Worm (Caenorhabditis elegans) whole organism, midembryonic: ENCODE data around the gene wht-3.

ENCODE experiments used
- T22C8.4 ChIP-seq: fragments of 200-800 bp; sonication (Bioruptor generic); IDR thresholded peaks from 2 replicates; pipeline ENCODE4 v1.3.6; 2022; ENCODE audit warnings: missing genetic modification characterization, missing compliant biosample characterization
- cog-1 ChIP-seq: sonication (generic microtip); optimal IDR thresholded peaks from 2 replicates; lab custom pipeline; 2016; ENCODE audit warnings: missing genetic modification characterization, missing compliant biosample characterization
- flt-1 ChIP-seq: fragments of 200-800 bp; sonication (Bioruptor generic); IDR thresholded peaks from 2 replicates; pipeline ENCODE4 v1.3.6; 2022; ENCODE audit warnings: missing genetic modification characterization, missing compliant biosample characterization
- klf-2 ChIP-seq: fragments of 200-800 bp; sonication (Bioruptor generic); conservative IDR thresholded peaks from 2 replicates; pipeline ENCODE4 v1.3.6; 2022; ENCODE audit warnings: missing genetic modification reagents, missing genetic modification characterization, missing compliant biosample characterization
- med-1 ChIP-seq: sonication (generic microtip); optimal IDR thresholded peaks from 2 replicates; lab custom pipeline; 2017; ENCODE audit warnings: missing genetic modification characterization, mild to moderate bottlenecking, missing compliant biosample characterization, antibody characterized with exemption, missing genetic modification reagents; ENCODE audit not compliant: insufficient read depth
- ref-1 ChIP-seq: fragments of 200-800 bp; sonication (Bioruptor generic); conservative IDR thresholded peaks from 2 replicates; pipeline ENCODE4 v1.3.6; 2022; ENCODE audit warnings: missing genetic modification reagents, missing genetic modification characterization, missing compliant biosample characterization
- tab-1 ChIP-seq: fragments of 200-800 bp; sonication (Bioruptor generic); IDR thresholded peaks from 2 replicates; pipeline ENCODE4 v1.3.6; 2022; ENCODE audit warnings: missing genetic modification characterization, missing compliant biosample characterization
- ztf-23 ChIP-seq: fragments of 200-800 bp; sonication (Bioruptor generic); IDR thresholded peaks from 2 replicates; pipeline ENCODE4 v1.3.6; 2022; ENCODE audit warnings: missing genetic modification reagents, missing genetic modification characterization, missing compliant biosample characterization
- ztf-29 ChIP-seq: fragments of 200-800 bp; sonication (Bioruptor generic); IDR thresholded peaks from 2 replicates; pipeline ENCODE4 v1.3.6; 2022; ENCODE audit warnings: missing genetic modification reagents, missing genetic modification characterization, missing compliant biosample characterization

The wht-3 gene

DNA sequence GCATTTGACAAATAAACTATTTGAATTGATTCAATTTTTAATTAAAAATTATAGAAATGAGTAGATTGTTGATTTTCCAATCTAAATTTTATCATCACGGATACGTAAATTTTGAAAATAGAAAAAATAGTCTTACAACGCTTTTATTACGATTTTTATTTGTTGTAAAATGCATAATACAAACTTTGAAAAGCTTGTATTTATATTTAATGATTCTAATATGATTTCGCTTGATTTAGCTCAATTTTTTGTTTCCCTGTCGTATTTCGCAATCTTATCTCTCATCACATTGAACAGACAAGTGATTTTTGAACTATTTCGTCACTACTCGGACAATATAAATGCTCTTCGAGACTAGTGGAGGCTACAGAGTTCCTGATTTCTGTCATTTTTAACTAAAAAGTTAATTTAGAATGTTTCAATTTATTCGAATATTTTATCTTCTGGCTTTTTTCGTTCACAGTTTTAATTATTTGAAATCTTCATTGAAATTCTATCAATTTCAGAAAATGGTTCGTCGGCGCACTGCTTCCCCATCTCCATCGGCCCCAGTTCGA is at the start of gene wht-3, which contains the start of gene har-1:
wht-3 (minus strand) TSS at position 51 of the 557 bp plus-strand sequence.
har-1 (plus strand) TSS at position 507 of the 557 bp plus-strand sequence.
- TF ChIP-seq med-1 (GFP tag; lab: Kevin White, UChicago) (no peak), klf-2 (no peak), tab-1 (GFP tag; lab: Robert Waterston, UW) (no peak)

DNA sequence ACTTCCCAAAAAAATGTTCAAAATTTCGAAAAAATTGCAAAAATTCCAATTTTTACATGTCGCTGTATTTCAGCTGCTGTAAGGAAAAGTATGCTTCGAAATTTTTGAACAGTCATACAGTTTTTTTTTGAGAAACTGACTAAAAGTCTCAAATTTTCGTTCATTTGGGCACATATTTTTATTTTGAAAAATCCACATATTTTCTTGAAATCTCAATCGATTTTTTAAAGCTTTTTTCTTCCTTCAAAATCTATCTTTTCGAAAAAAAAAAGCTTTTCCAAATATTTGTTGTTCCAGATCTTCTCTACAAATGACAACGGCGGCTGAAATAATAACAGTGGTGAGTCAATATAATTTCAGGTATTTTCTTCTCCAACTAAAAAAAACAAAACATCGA is 45.6 kb upstream of the wht-3 start, which contains the start of gene asd-1:
asd-1 (plus strand) TSS at position 298 of the 397 bp plus-strand sequence.
- TF ChIP-seq flt-1 (GFP tag; lab: Robert Waterston, UW) (no peak), ref-1 (GFP tag; lab: Robert Waterston, UW) (no peak), tab-1 (GFP tag; lab: Robert Waterston, UW) (no peak), med-1 (GFP tag; lab: Kevin White, UChicago) (no peak), T22C8.4 (GFP tag; lab: Robert Waterston, UW) (no peak), cog-1 (tag; lab: Kevin White, UChicago) (no peak), ztf-29 (no peak), klf-2 (no peak), ztf-23 (no peak)

DNA sequence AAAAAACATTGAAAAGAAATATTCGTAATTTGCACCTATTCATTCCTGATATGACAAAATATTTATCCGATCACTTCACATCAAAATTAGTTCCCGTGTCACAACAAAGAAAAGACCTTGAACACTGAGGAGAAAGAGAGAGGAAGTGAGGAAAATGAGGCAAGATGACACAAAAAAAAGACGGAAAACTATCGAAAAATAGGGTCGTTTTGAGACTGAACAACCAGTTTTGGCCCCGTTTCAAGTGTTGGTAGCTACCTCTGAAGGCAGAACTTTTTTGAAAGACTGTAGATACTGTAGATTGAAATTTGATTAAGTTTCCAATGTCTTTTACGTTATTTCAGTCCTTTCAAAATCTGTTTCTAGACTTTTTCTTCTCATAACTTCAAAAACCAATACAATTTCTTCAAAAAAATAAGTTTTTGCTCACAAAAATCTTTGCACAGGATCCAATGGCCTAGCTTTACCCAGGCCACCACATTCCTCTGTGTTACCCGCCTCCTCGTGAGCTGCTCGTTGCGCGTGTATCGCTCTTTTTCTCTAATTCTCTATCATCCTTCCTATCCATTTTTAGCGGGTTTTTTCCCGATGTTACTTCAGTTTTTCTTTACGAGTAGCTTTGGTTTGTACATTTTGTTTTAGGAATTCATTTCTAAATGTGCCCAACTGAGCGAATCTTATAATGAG is 45.0 kb upstream of the wht-3 start:
- TF ChIP-seq ztf-23: peak; percentile 75
- no peak for TF ChIP-seq flt-1 (GFP tag; lab: Robert Waterston, UW)
- TF ChIP-seq ztf-29: no peak
- TF ChIP-seq tab-1 (GFP tag; lab: Robert Waterston, UW): no peak; the same call in 1 of the 2 replicates
- TF ChIP-seq klf-2: no peak
- TF ChIP-seq ref-1 (GFP tag; lab: Robert Waterston, UW): no peak
- TF ChIP-seq T22C8.4 (GFP tag; lab: Robert Waterston, UW): no peak
- TF ChIP-seq cog-1 (tag; lab: Kevin White, UChicago): peak; percentile 47
- TF ChIP-seq med-1 (GFP tag; lab: Kevin White, UChicago): no peak

- TF ChIP-seq ztf-23 (no peak), klf-2 (no peak), T22C8.4 (GFP tag; lab: Robert Waterston, UW) (no peak), flt-1 (GFP tag; lab: Robert Waterston, UW) (no peak), ztf-29 (no peak), cog-1 (tag; lab: Kevin White, UChicago) (no peak), med-1 (GFP tag; lab: Kevin White, UChicago) (no peak), ref-1 (GFP tag; lab: Robert Waterston, UW) (no peak), tab-1 (GFP tag; lab: Robert Waterston, UW) (no peak)
Observed at ce11 chrIII:4195306-4196008, 44.1 kb upstream of the wht-3 start.

DNA sequence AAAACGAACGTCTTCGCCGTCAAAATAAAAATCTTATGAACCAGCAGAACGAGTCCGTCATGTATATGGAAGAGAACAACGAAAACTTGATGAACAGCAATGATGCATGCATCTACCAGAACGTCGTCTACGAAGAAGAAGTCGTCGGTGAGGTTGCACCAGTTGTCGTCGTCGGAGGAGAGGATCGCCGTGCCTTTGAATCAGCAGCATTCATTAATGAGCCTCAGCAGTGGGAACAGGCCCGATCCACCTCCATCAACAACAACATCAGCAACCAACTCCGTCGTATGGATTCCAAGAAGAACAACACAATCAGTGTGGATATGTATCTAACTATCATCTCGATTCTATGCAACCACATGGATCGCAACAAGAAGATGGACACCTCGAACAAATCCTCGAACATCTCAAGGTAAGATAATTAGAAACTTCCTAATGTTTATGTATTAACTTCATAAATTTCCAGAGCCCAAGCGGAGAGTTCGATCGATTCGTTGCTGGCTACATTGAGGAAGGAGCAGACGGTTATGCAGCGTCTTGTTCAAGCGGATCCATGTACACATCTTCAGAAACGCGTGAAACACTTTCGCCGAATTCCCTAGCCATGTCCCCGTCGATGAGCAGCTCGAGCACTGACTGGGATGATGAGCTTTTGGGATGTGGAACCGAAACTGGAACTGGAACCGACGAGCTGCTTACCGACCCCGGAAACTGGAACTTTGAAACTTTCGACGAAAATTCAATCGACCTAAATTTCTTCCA is 43.1 kb upstream of the wht-3 start:
- TF ChIP-seq med-1 (GFP tag; lab: Kevin White, UChicago): no peak
- no peak for TF ChIP-seq ztf-23
- TF ChIP-seq ref-1 (GFP tag; lab: Robert Waterston, UW): no peak
- TF ChIP-seq flt-1 (GFP tag; lab: Robert Waterston, UW): no peak
- TF ChIP-seq T22C8.4 (GFP tag; lab: Robert Waterston, UW): no peak
- no peak for TF ChIP-seq klf-2
- no peak for TF ChIP-seq cog-1 (tag; lab: Kevin White, UChicago)
- TF ChIP-seq tab-1 (GFP tag; lab: Robert Waterston, UW): no peak
- no peak for TF ChIP-seq ztf-29

- TF ChIP-seq tab-1 (GFP tag; lab: Robert Waterston, UW) (no peak), klf-2 (no peak), flt-1 (GFP tag; lab: Robert Waterston, UW) (peak; percentile 66), ztf-29 (0 out of 2 replicates have a peak, but pooled peaks have one; percentile 45), cog-1 (tag; lab: Kevin White, UChicago) (peak; percentile 45), ztf-23 (peak; percentile 41; the same call in 1 of the 2 replicates)
Observed at ce11 chrIII:4193659-4194103, 42.3 kb upstream of the wht-3 start, which contains the start of gene xbp-1. Gene xbp-1, plus strand, starts transcription at chrIII:4193809.

DNA sequence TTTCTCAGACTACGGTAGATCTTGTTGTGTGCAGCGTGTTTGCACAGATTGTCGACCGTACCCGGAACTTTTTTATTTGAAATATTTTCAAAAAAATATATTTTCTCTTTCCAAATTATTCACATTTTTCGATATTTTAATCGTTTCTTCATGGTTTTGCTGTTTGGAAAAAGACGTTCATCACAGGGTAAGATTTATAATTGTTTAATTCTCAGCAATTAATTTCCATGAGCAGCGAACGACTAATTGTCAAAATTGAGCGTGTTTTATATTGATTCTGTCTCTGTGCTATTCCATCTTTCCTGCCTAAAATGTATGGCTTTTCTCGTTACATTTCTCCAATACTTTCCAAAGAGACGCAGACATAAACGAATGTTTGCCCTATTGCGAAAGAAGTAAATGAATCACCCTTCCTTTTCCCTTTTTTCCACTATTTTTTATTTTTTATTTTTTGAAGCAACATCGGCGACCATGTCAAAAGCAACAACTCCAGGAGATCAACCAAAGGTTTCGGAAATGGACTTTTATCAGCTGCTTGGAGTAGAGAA is 39.8 kb upstream of the wht-3 start, which contains the start of gene dnj-16:
dnj-16 (plus strand) TSS at position 51 of the 548 bp plus-strand sequence.
- TF ChIP-seq klf-2: no peak
- no peak for TF ChIP-seq flt-1 (GFP tag; lab: Robert Waterston, UW)
- TF ChIP-seq tab-1 (GFP tag; lab: Robert Waterston, UW): no peak

DNA sequence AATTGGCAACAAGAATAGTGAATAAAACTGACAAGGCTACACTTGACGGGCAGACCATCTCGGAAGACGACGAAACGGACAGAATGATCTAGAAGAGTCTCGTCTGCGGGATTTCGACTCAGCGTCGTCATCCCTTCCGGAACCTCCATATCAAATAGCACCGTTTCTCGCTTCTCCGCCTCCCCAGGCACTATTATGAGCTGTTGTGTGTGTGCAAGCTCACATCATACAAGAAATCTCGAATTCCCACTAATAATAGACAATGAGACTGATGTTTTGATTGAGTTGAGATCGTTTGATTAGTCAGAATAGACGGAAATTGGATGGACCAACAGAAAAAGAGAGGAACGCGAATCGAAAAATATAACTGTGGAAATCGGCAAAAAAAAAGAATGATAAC is 38.8 kb upstream of the wht-3 start, which contains the start of gene spp-28:
spp-28 (minus strand) TSS at position 101 of the 400 bp plus-strand sequence.
- no peak for TF ChIP-seq klf-2
- no peak for TF ChIP-seq med-1 (GFP tag; lab: Kevin White, UChicago)
- TF ChIP-seq flt-1 (GFP tag; lab: Robert Waterston, UW): no peak
- no peak for TF ChIP-seq ztf-29
- TF ChIP-seq T22C8.4 (GFP tag; lab: Robert Waterston, UW): no peak
- no peak for TF ChIP-seq ztf-23
- no peak for TF ChIP-seq tab-1 (GFP tag; lab: Robert Waterston, UW)
- no peak for TF ChIP-seq cog-1 (tag; lab: Kevin White, UChicago)
- TF ChIP-seq ref-1 (GFP tag; lab: Robert Waterston, UW): no peak
